Fruit fly (Drosophila melanogaster) whole organism, embryonic: ENCODE results near the gene CG5986.

ENCODE experiments used
- Atf-2 ChIP-seq: fragments of 200-800 bp; sonication (Bioruptor generic); optimal IDR thresholded peaks from 2 replicates; lab custom pipeline; 2016; ENCODE audit warnings: missing biosample characterization, missing genetic modification characterization
- Atf6 ChIP-seq: fragments of 200-800 bp; sonication (Bioruptor generic); IDR thresholded peaks from 2 replicates; pipeline ENCODE4 v1.3.6; 2022; ENCODE audit warnings: missing biosample characterization, missing genetic modification characterization
- Blimp-1 ChIP-seq: fragments of 200-800 bp; sonication (Bioruptor generic); optimal IDR thresholded peaks from 3 replicates; lab custom pipeline; 2018; ENCODE audit warnings: missing biosample characterization, missing genetic modification characterization, mild to moderate bottlenecking, moderate library complexity, missing genetic modification reagents
- Bteb2 ChIP-seq: fragments of 200-800 bp; sonication (Bioruptor generic); optimal IDR thresholded peaks from 2 replicates; lab custom pipeline; 2016; ENCODE audit warnings: missing biosample characterization, missing genetic modification characterization
- CG10267 ChIP-seq: fragments of 200-800 bp; sonication (Bioruptor generic); optimal IDR thresholded peaks from 2 replicates; lab custom pipeline; 2018; ENCODE audit warnings: missing biosample characterization, mild to moderate bottlenecking, missing genetic modification characterization, moderate library complexity
- CG12744 ChIP-seq: fragments of 200-800 bp; sonication (Bioruptor generic); optimal IDR thresholded peaks from 2 replicates; lab custom pipeline; 2016; ENCODE audit warnings: missing biosample characterization, missing genetic modification characterization
- CG14860 ChIP-seq: fragments of 200-800 bp; sonication (Bioruptor generic); IDR thresholded peaks from 3 replicates; pipeline ENCODE4 v1.3.6; 2022; ENCODE audit warnings: missing biosample characterization, missing genetic modification characterization; ENCODE audit not compliant: partially characterized antibody
- CG15073 ChIP-seq: fragments of 200-800 bp; sonication (Bioruptor generic); optimal IDR thresholded peaks from 2 replicates; lab custom pipeline; 2016; ENCODE audit warnings: missing biosample characterization, missing genetic modification characterization
- CG1602 ChIP-seq: fragments of 200-800 bp; sonication (Bioruptor generic); optimal IDR thresholded peaks from 3 replicates; lab custom pipeline; 2016; ENCODE audit warnings: missing biosample characterization, missing genetic modification characterization
- CG17612 ChIP-seq: fragments of 200-800 bp; sonication (Bioruptor generic); IDR thresholded peaks from 2 replicates; pipeline ENCODE4 v1.3.6; 2022; ENCODE audit warnings: missing biosample characterization, missing genetic modification characterization
- CG31365 ChIP-seq: fragments of 200-800 bp; sonication (Bioruptor generic); optimal IDR thresholded peaks from 2 replicates; lab custom pipeline; 2018; ENCODE audit warnings: missing biosample characterization, mild to moderate bottlenecking, missing genetic modification characterization
- CG32532 ChIP-seq: fragments of 200-800 bp; sonication (Bioruptor generic); IDR thresholded peaks from 2 replicates; pipeline ENCODE4 v1.3.6; 2022; ENCODE audit warnings: missing biosample characterization, missing genetic modification characterization
- CG4360 ChIP-seq: fragments of 200-800 bp; sonication (Bioruptor generic); IDR thresholded peaks from 2 replicates; pipeline ENCODE4 v1.3.6; 2022; ENCODE audit warnings: missing biosample characterization, missing genetic modification characterization
- CG43689 ChIP-seq: fragments of 200-800 bp; sonication (Bioruptor generic); IDR thresholded peaks from 2 replicates; pipeline ENCODE4 v1.3.6; 2022; ENCODE audit warnings: missing biosample characterization, missing genetic modification characterization
- CG6272 ChIP-seq: fragments of 200-800 bp; sonication (Bioruptor generic); IDR thresholded peaks from 2 replicates; pipeline ENCODE4 v1.3.6; 2022; ENCODE audit warnings: missing biosample characterization, missing genetic modification characterization
- CG9609 ChIP-seq: fragments of 200-800 bp; sonication (Bioruptor generic); optimal IDR thresholded peaks from 3 replicates; lab custom pipeline; 2016; ENCODE audit warnings: missing biosample characterization, missing genetic modification characterization
- CG9727 ChIP-seq: fragments of 200-800 bp; sonication (Bioruptor generic); optimal IDR thresholded peaks from 3 replicates; lab custom pipeline; 2017; ENCODE audit warnings: missing biosample characterization, mild to moderate bottlenecking, missing genetic modification characterization
- D19A ChIP-seq: fragments of 200-800 bp; optimal IDR thresholded peaks from 3 replicates; lab custom pipeline; 2019; ENCODE audit warnings: missing biosample characterization, mild to moderate bottlenecking, missing genetic modification characterization, moderate library complexity
- Dfd ChIP-seq, 2 experiments: fragments of >200 bp; optimal IDR thresholded peaks; 2 replicates each; lab custom pipeline; 2017; ENCODE audit warnings: missing biosample characterization in 2 of 2, missing genetic modification characterization in 2 of 2
- Dref ChIP-seq: fragments of 200-800 bp; sonication (Bioruptor generic); IDR thresholded peaks from 2 replicates; pipeline ENCODE4 v1.3.6; 2022; ENCODE audit warnings: missing biosample characterization, missing genetic modification characterization
- Drgx ChIP-seq: fragments of 200-800 bp; sonication (Bioruptor generic); IDR thresholded peaks from 2 replicates; pipeline ENCODE4 v1.3.6; 2022; ENCODE audit warnings: missing biosample characterization, missing genetic modification characterization
- E2f1 ChIP-seq: fragments of 200-800 bp; sonication (Bioruptor generic); IDR thresholded peaks from 2 replicates; pipeline ENCODE4 v1.3.6; 2022; ENCODE audit warnings: missing biosample characterization, missing genetic modification characterization
- Fer2 ChIP-seq: fragments of 200-800 bp; sonication (Bioruptor generic); optimal IDR thresholded peaks from 2 replicates; lab custom pipeline; 2018; ENCODE audit warnings: missing biosample characterization, mild to moderate bottlenecking, missing genetic modification characterization, moderate library complexity
- Hmr ChIP-seq: fragments of 200-800 bp; sonication (Bioruptor generic); optimal IDR thresholded peaks from 3 replicates; lab custom pipeline; 2017; ENCODE audit warnings: mild to moderate bottlenecking, missing biosample characterization, missing genetic modification reagents, missing genetic modification characterization
- Hr3 ChIP-seq: fragments of 200-800 bp; sonication (Bioruptor generic); optimal IDR thresholded peaks from 3 replicates; lab custom pipeline; 2016; ENCODE audit warnings: missing biosample characterization, missing genetic modification characterization
- Lhr ChIP-seq: fragments of 200-800 bp; sonication (Bioruptor generic); optimal IDR thresholded peaks from 3 replicates; lab custom pipeline; 2017; ENCODE audit warnings: mild to moderate bottlenecking, missing biosample characterization, missing genetic modification reagents, missing genetic modification characterization
- MBD-R2 ChIP-seq: fragments of 200-800 bp; sonication (Bioruptor generic); IDR thresholded peaks from 2 replicates; pipeline ENCODE4 v1.3.6; 2022; ENCODE audit warnings: missing biosample characterization, missing genetic modification characterization
- MESR4 ChIP-seq: fragments of 200-800 bp; sonication (Bioruptor generic); optimal IDR thresholded peaks from 2 replicates; lab custom pipeline; 2018; ENCODE audit warnings: missing biosample characterization, mild to moderate bottlenecking, missing genetic modification characterization, moderate library complexity
- Ptx1 ChIP-seq: fragments of 200-800 bp; sonication (Bioruptor generic); IDR thresholded peaks from 2 replicates; pipeline ENCODE4 v1.3.6; 2022; ENCODE audit warnings: missing biosample characterization, missing genetic modification characterization
- Spps ChIP-seq: fragments of 200-800 bp; sonication (Bioruptor generic); optimal IDR thresholded peaks from 2 replicates; lab custom pipeline; 2018; ENCODE audit warnings: missing biosample characterization, mild to moderate bottlenecking, missing genetic modification characterization
- abd-A ChIP-seq: fragments of 200-800 bp; sonication (Bioruptor generic); optimal IDR thresholded peaks from 3 replicates; lab custom pipeline; 2019; ENCODE audit warnings: missing biosample characterization, mild to moderate bottlenecking, missing genetic modification characterization, moderate library complexity
- al ChIP-seq: fragments of 200-800 bp; sonication (Bioruptor generic); IDR thresholded peaks from 2 replicates; pipeline ENCODE4 v1.3.6; 2022; ENCODE audit warnings: missing biosample characterization, missing genetic modification characterization
- ap ChIP-seq: fragments of 200-800 bp; sonication (Bioruptor generic); IDR thresholded peaks from 2 replicates; pipeline ENCODE4 v1.3.6; 2022; ENCODE audit warnings: missing biosample characterization, missing genetic modification characterization
- bbx ChIP-seq: fragments of 200-800 bp; sonication (Bioruptor generic); IDR thresholded peaks from 2 replicates; pipeline ENCODE4 v1.3.6; 2022; ENCODE audit warnings: missing biosample characterization, missing genetic modification characterization; ENCODE audit not compliant: partially characterized antibody
- cg ChIP-seq: fragments of 200-800 bp; sonication (Bioruptor generic); optimal IDR thresholded peaks from 3 replicates; lab custom pipeline; 2019; ENCODE audit warnings: missing biosample characterization, mild to moderate bottlenecking, missing genetic modification characterization, moderate library complexity
- chif ChIP-seq, 2 experiments: fragments of 200-800 bp; sonication (Bioruptor generic); optimal IDR thresholded peaks; 3 replicates each; lab custom pipeline; 2016; ENCODE audit warnings: missing biosample characterization in 2 of 2, missing genetic modification characterization in 2 of 2
- crc ChIP-seq: fragments of 200-800 bp; sonication (Bioruptor generic); optimal IDR thresholded peaks from 2 replicates; lab custom pipeline; 2016; ENCODE audit warnings: missing biosample characterization, missing genetic modification characterization
- dmrt11E ChIP-seq: fragments of 200-800 bp; sonication (Bioruptor generic); optimal IDR thresholded peaks from 3 replicates; lab custom pipeline; 2018; ENCODE audit warnings: missing biosample characterization, mild to moderate bottlenecking, missing genetic modification characterization, moderate library complexity
- dysf ChIP-seq: fragments of 200-800 bp; sonication (Bioruptor generic); IDR thresholded peaks from 3 replicates; pipeline ENCODE4 v1.3.6; 2022; ENCODE audit warnings: missing biosample characterization, missing genetic modification characterization
- fru ChIP-seq: fragments of >200 bp; optimal IDR thresholded peaks from 2 replicates; lab custom pipeline; 2017
- inv ChIP-seq: fragments of 200-800 bp; sonication (Bioruptor generic); IDR thresholded peaks from 2 replicates; pipeline ENCODE4 v1.3.6; 2022; ENCODE audit warnings: missing biosample characterization, missing genetic modification characterization; ENCODE audit not compliant: partially characterized antibody
- jumu ChIP-seq: fragments of 200-800 bp; sonication (Bioruptor generic); optimal IDR thresholded peaks from 3 replicates; lab custom pipeline; 2016; ENCODE audit warnings: missing biosample characterization, missing genetic modification characterization
- lab ChIP-seq: fragments of 200-800 bp; sonication (Bioruptor generic); optimal IDR thresholded peaks from 3 replicates; lab custom pipeline; 2017; ENCODE audit warnings: missing biosample characterization, missing genetic modification characterization, mild to moderate bottlenecking, moderate library complexity, missing genetic modification reagents
- nerfin-1 ChIP-seq: fragments of 200-800 bp; sonication (Bioruptor generic); optimal IDR thresholded peaks from 3 replicates; lab custom pipeline; 2019; ENCODE audit warnings: missing biosample characterization, mild to moderate bottlenecking, missing genetic modification characterization, moderate library complexity
- p53 ChIP-seq: fragments of 200-800 bp; sonication (Bioruptor generic); optimal IDR thresholded peaks from 2 replicates; lab custom pipeline; 2016; ENCODE audit warnings: missing biosample characterization, missing genetic modification characterization
- psq ChIP-seq: fragments of 200-800 bp; sonication (Bioruptor generic); optimal IDR thresholded peaks from 2 replicates; lab custom pipeline; 2017; ENCODE audit warnings: missing biosample characterization, missing genetic modification characterization
- pzg ChIP-seq: fragments of 200-800 bp; sonication (Bioruptor generic); optimal IDR thresholded peaks from 3 replicates; lab custom pipeline; 2018; ENCODE audit warnings: missing biosample characterization, mild to moderate bottlenecking, missing genetic modification characterization, moderate library complexity
- sima ChIP-seq: fragments of 200-800 bp; sonication (Bioruptor generic); optimal IDR thresholded peaks from 2 replicates; lab custom pipeline; 2016; ENCODE audit warnings: missing biosample characterization, missing genetic modification characterization
- sob ChIP-seq: fragments of 200-800 bp; sonication (Bioruptor generic); IDR thresholded peaks from 2 replicates; pipeline ENCODE4 v1.3.6; 2022; ENCODE audit warnings: missing biosample characterization, missing genetic modification characterization
- tap ChIP-seq: fragments of 200-800 bp; optimal IDR thresholded peaks from 3 replicates; lab custom pipeline; 2019; ENCODE audit warnings: missing biosample characterization, mild to moderate bottlenecking, missing genetic modification characterization, moderate library complexity
- wek ChIP-seq: fragments of 200-800 bp; sonication (Bioruptor generic); optimal IDR thresholded peaks from 3 replicates; lab custom pipeline; 2018; ENCODE audit warnings: missing biosample characterization, mild to moderate bottlenecking, missing genetic modification characterization, moderate library complexity

CG5986 gene

DNA sequence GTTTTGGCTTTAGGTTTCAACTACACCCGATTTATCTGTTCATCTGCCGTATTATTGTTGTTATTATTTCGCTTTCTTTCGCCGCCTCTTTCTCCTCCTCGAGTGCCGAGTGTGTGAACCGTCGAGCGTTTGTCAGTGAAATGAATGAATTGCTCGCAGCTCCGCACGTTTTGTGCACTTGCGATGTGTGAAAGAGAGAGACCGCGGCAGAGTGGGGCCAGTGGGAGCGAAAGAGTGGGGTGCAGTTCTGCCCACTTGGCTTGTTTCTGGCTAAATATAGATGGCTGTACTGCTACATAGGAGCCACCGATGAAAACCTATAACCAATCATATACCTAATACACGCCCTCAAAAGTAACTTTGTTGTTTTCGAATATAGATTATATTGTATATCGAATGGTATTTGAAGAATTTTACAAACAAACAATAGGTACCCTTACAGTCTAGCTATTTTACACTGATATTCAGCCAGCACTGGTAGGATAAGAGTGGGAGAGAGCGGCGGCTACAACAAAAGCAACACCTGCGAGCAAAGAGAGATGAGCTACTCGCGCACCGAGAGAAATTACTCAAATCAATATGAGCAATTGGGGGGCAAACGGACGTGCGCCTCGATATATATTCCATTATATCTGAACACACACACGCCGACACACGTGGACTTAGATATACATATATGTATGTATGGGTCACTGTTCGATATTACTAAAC lies 41.0 kb upstream of the CG5986 start (continued):
- TF ChIP-seq crc (GFP tag; lab: Kevin White, UChicago) (no peak), Lhr (GFP tag; lab: Kevin White, UChicago) (no peak), al (GFP tag; lab: Robert Waterston, UW) (peak; percentile 29; the same call in 1 of the 2 replicates), tap (tag; lab: Kevin White, UChicago) (no peak), psq (no peak), jumu (GFP tag; lab: Kevin White, UChicago) (no peak), inv (no peak), bbx (no peak), pzg (no peak), D19A (tag; lab: Kevin White, UChicago) (no peak), E2f1 (GFP tag; lab: Robert Waterston, UW) (peak; percentile 26; the same call in 1 of the 2 replicates), CG10267 (tag; lab: Kevin White, UChicago) (no peak), CG17612 (GFP tag; lab: Robert Waterston, UW) (no peak), nerfin-1 (tag; lab: Kevin White, UChicago) (no peak), CG43689 (GFP tag; lab: Robert Waterston, UW) (no peak), MBD-R2 (GFP tag; lab: Robert Waterston, UW) (no peak), sima (GFP tag; lab: Kevin White, UChicago) (no peak), CG14860 (no peak), CG32532 (GFP tag; lab: Robert Waterston, UW) (no peak), chif (GFP tag; optimal IDR thresholded peaks at IDR 0.05; lab: Kevin White, UChicago) (no peak), Hr3 (GFP tag; lab: Kevin White, UChicago) (no peak), ap (GFP tag; lab: Robert Waterston, UW) (no peak), CG6272 (GFP tag; lab: Robert Waterston, UW) (no peak), CG12744 (no peak), Bteb2 (GFP tag; lab: Kevin White, UChicago) (no peak), Hmr (GFP tag; lab: Kevin White, UChicago) (no peak), fru (lab: Kevin White, UChicago) (no peak), Atf6 (0 out of 2 replicates have a peak, but pooled peaks have one; percentile 29), MESR4 (GFP tag; lab: Kevin White, UChicago) (no peak), CG15073 (GFP tag; lab: Kevin White, UChicago) (no peak), abd-A (tag; lab: Kevin White, UChicago) (no peak), lab (GFP tag; lab: Kevin White, UChicago) (peak; percentile 42), Atf-2 (GFP tag; lab: Kevin White, UChicago) (no peak), CG31365 (peak; percentile 20), dysf (GFP tag; lab: Robert Waterston, UW) (peak; percentile 43; the same call in 1 of the 3 replicates), CG4360 (GFP tag; lab: Robert Waterston, UW) (no peak), Drgx (0 out of 2 replicates have a peak, but pooled peaks have one; percentile 42), Ptx1 (GFP tag; lab: Robert Waterston, UW) (peak; percentile 19; the same call in 1 of the 2 replicates), CG9727 (GFP tag; lab: Kevin White, UChicago) (no peak), Fer2 (no peak), p53 (GFP tag; lab: Kevin White, UChicago) (no peak), CG1602 (GFP tag; lab: Kevin White, UChicago) (no peak), dmrt11E (tag; lab: Kevin White, UChicago) (no peak), wek (GFP tag; lab: Kevin White, UChicago) (no peak), CG9609 (GFP tag; lab: Kevin White, UChicago) (no peak), Dref (GFP tag; lab: Robert Waterston, UW) (no peak), sob (no peak), Dfd (GFP tag; optimal IDR thresholded peaks at IDR 0.05; lab: Kevin White, UChicago) (no peak), Blimp-1 (GFP tag; lab: Kevin White, UChicago) (no peak), Spps (tag; lab: Kevin White, UChicago) (no peak), cg (peak; percentile 34)
